Fruit fly (Drosophila melanogaster) whole organism, embryonic: Measurements from ENCODE around the gene CG11670.

Source experiments
- Bdp1 ChIP-seq: fragments of 200-800 bp; sonication (Bioruptor generic); optimal IDR thresholded peaks from 3 replicates; lab custom pipeline; 2016; ENCODE audit warnings: missing biosample characterization, missing genetic modification characterization
- CG10274 ChIP-seq: fragments of 200-800 bp; sonication (Bioruptor generic); optimal IDR thresholded peaks from 3 replicates; lab custom pipeline; 2017; ENCODE audit warnings: missing biosample characterization, mild to moderate bottlenecking, missing genetic modification characterization
- CG10565 ChIP-seq: fragments of 200-800 bp; sonication (Bioruptor generic); optimal IDR thresholded peaks from 3 replicates; lab custom pipeline; 2016; ENCODE audit warnings: missing biosample characterization, mild to moderate bottlenecking, missing genetic modification characterization
- CG13123 ChIP-seq: fragments of 200-800 bp; sonication (Bioruptor generic); optimal IDR thresholded peaks from 2 replicates; lab custom pipeline; 2016; ENCODE audit warnings: missing biosample characterization, missing genetic modification characterization
- CG13287 ChIP-seq: fragments of 200-800 bp; sonication (Bioruptor generic); IDR thresholded peaks from 2 replicates; pipeline ENCODE4 v1.3.6; 2022; ENCODE audit warnings: missing biosample characterization, missing genetic modification characterization; ENCODE audit not compliant: partially characterized antibody
- CG13624 ChIP-seq: fragments of 200-800 bp; sonication (Bioruptor generic); optimal IDR thresholded peaks from 2 replicates; lab custom pipeline; 2016; ENCODE audit warnings: missing biosample characterization, missing genetic modification characterization
- CG15011 ChIP-seq: fragments of 200-800 bp; sonication (Bioruptor generic); optimal IDR thresholded peaks from 3 replicates; lab custom pipeline; 2018; ENCODE audit warnings: missing biosample characterization, mild to moderate bottlenecking, missing genetic modification characterization
- CG15514 ChIP-seq: fragments of 200-800 bp; sonication (Bioruptor generic); optimal IDR thresholded peaks from 3 replicates; lab custom pipeline; 2017; ENCODE audit warnings: missing biosample characterization, missing genetic modification characterization, mild to moderate bottlenecking, moderate library complexity, missing genetic modification reagents
- CG16815 ChIP-seq: fragments of 200-800 bp; sonication (Bioruptor generic); optimal IDR thresholded peaks from 3 replicates; lab custom pipeline; 2017; ENCODE audit warnings: missing biosample characterization, mild to moderate bottlenecking, missing genetic modification characterization
- CG18262 ChIP-seq: fragments of 200-800 bp; optimal IDR thresholded peaks from 3 replicates; lab custom pipeline; 2019; ENCODE audit warnings: missing biosample characterization, mild to moderate bottlenecking, missing genetic modification characterization, moderate library complexity
- CG2199 ChIP-seq: fragments of 200-800 bp; sonication (Bioruptor generic); IDR thresholded peaks from 3 replicates; pipeline ENCODE4 v1.3.6; 2022; ENCODE audit warnings: missing biosample characterization, missing genetic modification characterization
- CG2202 ChIP-seq: fragments of 200-800 bp; sonication (Bioruptor generic); optimal IDR thresholded peaks from 2 replicates; lab custom pipeline; 2018; ENCODE audit warnings: missing biosample characterization, mild to moderate bottlenecking, missing genetic modification characterization
- CG3407 ChIP-seq: fragments of 200-800 bp; sonication (Bioruptor generic); optimal IDR thresholded peaks from 2 replicates; lab custom pipeline; 2018; ENCODE audit warnings: missing biosample characterization, mild to moderate bottlenecking, missing genetic modification characterization
- CG34224 ChIP-seq: fragments of 200-800 bp; sonication (Bioruptor generic); IDR thresholded peaks from 3 replicates; pipeline ENCODE4 v1.3.6; 2022; ENCODE audit warnings: missing biosample characterization, missing genetic modification characterization; ENCODE audit not compliant: partially characterized antibody
- CG3995 ChIP-seq: fragments of 200-800 bp; sonication (Bioruptor generic); optimal IDR thresholded peaks from 3 replicates; lab custom pipeline; 2016; ENCODE audit warnings: missing biosample characterization, missing genetic modification characterization
- CG6765 ChIP-seq: fragments of 200-800 bp; sonication (Bioruptor generic); optimal IDR thresholded peaks from 3 replicates; lab custom pipeline; 2017; ENCODE audit warnings: missing biosample characterization, mild to moderate bottlenecking, missing genetic modification characterization
- CG6854 ChIP-seq: fragments of 200-800 bp; sonication (Bioruptor generic); optimal IDR thresholded peaks from 3 replicates; lab custom pipeline; 2017; ENCODE audit warnings: missing biosample characterization, mild to moderate bottlenecking, missing genetic modification characterization
- CG8281 ChIP-seq: fragments of 200-800 bp; sonication (Bioruptor generic); optimal IDR thresholded peaks from 2 replicates; lab custom pipeline; 2018; ENCODE audit warnings: missing biosample characterization, mild to moderate bottlenecking, missing genetic modification characterization, moderate library complexity
- CG8478 ChIP-seq: fragments of >200 bp; optimal IDR thresholded peaks from 2 replicates; lab custom pipeline; 2018
- CG9932 ChIP-seq: fragments of 200-800 bp; sonication (Bioruptor generic); IDR thresholded peaks from 2 replicates; pipeline ENCODE4 v1.3.6; 2022; ENCODE audit warnings: missing biosample characterization, missing genetic modification characterization
- CHES-1-like ChIP-seq: fragments of 200-800 bp; sonication (Bioruptor generic); optimal IDR thresholded peaks from 2 replicates; lab custom pipeline; 2016; ENCODE audit warnings: missing biosample characterization, missing genetic modification characterization
- D ChIP-seq, 2 experiments: fragments of 200-800 bp in 1 of 2; fragments of >200 bp in 1 of 2; sonication (Bioruptor generic) in 1 of 2; optimal IDR thresholded peaks; 2 replicates in 1 of 2; 3 replicates in 1 of 2; lab custom pipeline; 2017; ENCODE audit warnings: mild to moderate bottlenecking in 1 of 2, missing biosample characterization in 1 of 2, missing genetic modification characterization in 1 of 2, missing genetic modification reagents in 1 of 2
- E2f2 ChIP-seq: fragments of 200-800 bp; sonication (Bioruptor generic); IDR thresholded peaks from 2 replicates; pipeline ENCODE4 v1.3.6; 2022; ENCODE audit warnings: missing biosample characterization, missing genetic modification characterization
- Eip74EF ChIP-seq, 2 experiments: fragments of 200-800 bp in 1 of 2; fragments of >200 bp in 1 of 2; sonication (Bioruptor generic) in 1 of 2; optimal IDR thresholded peaks; 2 replicates each; lab custom pipeline; 2017 to 2019; ENCODE audit warnings: missing biosample characterization in 2 of 2, missing genetic modification characterization in 2 of 2, mild to moderate bottlenecking in 1 of 2, moderate library complexity in 1 of 2
- Ets97D ChIP-seq: fragments of 200-800 bp; sonication (Bioruptor generic); optimal IDR thresholded peaks from 3 replicates; lab custom pipeline; 2016; ENCODE audit warnings: missing biosample characterization, missing genetic modification characterization
- Hr3 ChIP-seq: fragments of 200-800 bp; sonication (Bioruptor generic); optimal IDR thresholded peaks from 3 replicates; lab custom pipeline; 2016; ENCODE audit warnings: missing biosample characterization, missing genetic modification characterization
- Rfx ChIP-seq: fragments of 200-800 bp; sonication (Bioruptor generic); IDR thresholded peaks from 2 replicates; pipeline ENCODE4 v1.3.6; 2022; ENCODE audit warnings: missing biosample characterization, missing genetic modification characterization
- Scr ChIP-seq: fragments of 200-800 bp; sonication (Bioruptor generic); IDR thresholded peaks from 2 replicates; pipeline ENCODE4 v1.3.6; 2022; ENCODE audit warnings: missing biosample characterization, missing genetic modification characterization; ENCODE audit not compliant: partially characterized antibody
- Stat92E ChIP-seq, 3 experiments: fragments of >200 bp in 2 of 3; fragments of 200-800 bp in 1 of 3; sonication (Bioruptor generic) in 1 of 3; optimal IDR thresholded peaks; 2 replicates each; lab custom pipeline; 2017 to 2019; ENCODE audit warnings: missing biosample characterization in 3 of 3, missing genetic modification characterization in 3 of 3, mild to moderate bottlenecking in 1 of 3, moderate library complexity in 1 of 3
- TFAM ChIP-seq: fragments of 200-800 bp; sonication (Bioruptor generic); optimal IDR thresholded peaks from 2 replicates; lab custom pipeline; 2017; ENCODE audit warnings: missing biosample characterization, missing genetic modification characterization, inconsistent platforms
- Taf1 ChIP-seq: fragments of 200-800 bp; sonication (Bioruptor generic); IDR thresholded peaks from 2 replicates; pipeline ENCODE4 v1.3.6; 2022; ENCODE audit warnings: missing biosample characterization, missing genetic modification characterization
- ab ChIP-seq: fragments of 200-800 bp; sonication (Bioruptor generic); optimal IDR thresholded peaks from 2 replicates; lab custom pipeline; 2016; ENCODE audit warnings: missing biosample characterization, missing genetic modification characterization
- ap ChIP-seq: fragments of 200-800 bp; sonication (Bioruptor generic); IDR thresholded peaks from 2 replicates; pipeline ENCODE4 v1.3.6; 2022; ENCODE audit warnings: missing biosample characterization, missing genetic modification characterization
- cato ChIP-seq: fragments of 200-800 bp; sonication (Bioruptor generic); optimal IDR thresholded peaks from 2 replicates; lab custom pipeline; 2016; ENCODE audit warnings: missing biosample characterization, missing genetic modification characterization, borderline replicate concordance
- da ChIP-seq: fragments of 200-800 bp; sonication (Bioruptor generic); optimal IDR thresholded peaks from 2 replicates; lab custom pipeline; 2016; ENCODE audit warnings: missing biosample characterization, missing genetic modification characterization
- dysf ChIP-seq: fragments of 200-800 bp; sonication (Bioruptor generic); IDR thresholded peaks from 3 replicates; pipeline ENCODE4 v1.3.6; 2022; ENCODE audit warnings: missing biosample characterization, missing genetic modification characterization
- gfzf ChIP-seq: fragments of 200-800 bp; sonication (Bioruptor generic); optimal IDR thresholded peaks from 2 replicates; lab custom pipeline; 2016; ENCODE audit warnings: missing biosample characterization, mild to moderate bottlenecking, missing genetic modification characterization, moderate library complexity
- hbn ChIP-seq: fragments of 200-800 bp; sonication (Bioruptor generic); IDR thresholded peaks from 2 replicates; pipeline ENCODE4 v1.3.6; 2022; ENCODE audit warnings: missing biosample characterization, missing genetic modification characterization; ENCODE audit not compliant: partially characterized antibody
- jing ChIP-seq: fragments of 200-800 bp; sonication (Bioruptor generic); optimal IDR thresholded peaks from 2 replicates; lab custom pipeline; 2018; ENCODE audit warnings: missing biosample characterization, mild to moderate bottlenecking, missing genetic modification characterization
- jumu ChIP-seq: fragments of 200-800 bp; sonication (Bioruptor generic); optimal IDR thresholded peaks from 3 replicates; lab custom pipeline; 2016; ENCODE audit warnings: missing biosample characterization, missing genetic modification characterization
- pan ChIP-seq, 4 experiments: fragments of >200 bp in 3 of 4; fragments of 200-800 bp in 1 of 4; sonication (Bioruptor generic) in 1 of 4; optimal IDR thresholded peaks in 3 of 4; IDR thresholded peaks in 1 of 4; 2 replicates each; pipeline versions ENCODE4 v1.3.6 to Lab custom; 2017 to 2022; ENCODE audit warnings: missing biosample characterization in 2 of 4, missing genetic modification characterization in 2 of 4, mixed read lengths in 1 of 4
- peb ChIP-seq: fragments of 200-800 bp; sonication (Bioruptor generic); IDR thresholded peaks from 2 replicates; pipeline ENCODE4 v1.3.6; 2022; ENCODE audit warnings: missing biosample characterization, missing genetic modification characterization
- rib ChIP-seq: fragments of 200-800 bp; sonication (Bioruptor generic); IDR thresholded peaks from 2 replicates; pipeline ENCODE4 v1.3.6; 2022; ENCODE audit warnings: missing biosample characterization, missing genetic modification characterization
- ro ChIP-seq: fragments of 200-800 bp; sonication (Bioruptor generic); IDR thresholded peaks from 2 replicates; pipeline ENCODE4 v1.3.6; 2022; ENCODE audit warnings: missing biosample characterization, missing genetic modification characterization
- row ChIP-seq: fragments of 200-800 bp; sonication (Bioruptor generic); IDR thresholded peaks from 3 replicates; pipeline ENCODE4 v1.3.6; 2022; ENCODE audit warnings: missing biosample characterization, missing genetic modification characterization
- sug ChIP-seq: fragments of 200-800 bp; optimal IDR thresholded peaks from 2 replicates; lab custom pipeline; 2019; ENCODE audit warnings: missing biosample characterization, mild to moderate bottlenecking, missing genetic modification characterization, moderate library complexity
- tna ChIP-seq: fragments of 200-800 bp; sonication (Bioruptor generic); IDR thresholded peaks from 2 replicates; pipeline ENCODE4 v1.3.6; 2022; ENCODE audit warnings: missing biosample characterization, missing genetic modification characterization; ENCODE audit not compliant: partially characterized antibody
- ttk ChIP-seq: fragments of 200-800 bp; sonication (Bioruptor generic); IDR thresholded peaks from 2 replicates; pipeline ENCODE4 v2.1.2; 2022; ENCODE audit warnings: missing biosample characterization, missing genetic modification characterization
- zen ChIP-seq: fragments of 200-800 bp; sonication (Bioruptor generic); optimal IDR thresholded peaks from 3 replicates; lab custom pipeline; 2018; ENCODE audit warnings: missing biosample characterization, mild to moderate bottlenecking, missing genetic modification characterization, moderate library complexity
- zfh1 ChIP-seq: fragments of 200-800 bp; sonication (Bioruptor generic); IDR thresholded peaks from 3 replicates; pipeline ENCODE4 v1.3.6; 2022; ENCODE audit warnings: missing biosample characterization, missing genetic modification characterization

CG11670 gene

dm6 chr3R:13032975-13033445 lies 8.8 kb upstream of the CG11670 start (continued):
- TF ChIP-seq CG16815 (GFP tag; lab: Kevin White, UChicago) (no peak), Ets97D (peak; percentile 20), CG6765 (peak; percentile 41), ro (GFP tag; lab: Robert Waterston, UW) (no peak), D (optimal IDR thresholded peaks at IDR 0.05; lab: Kevin White, UChicago) (no peak), D (GFP tag; optimal IDR thresholded peaks at IDR 0.05; lab: Kevin White, UChicago) (peak; percentile 44), hbn (GFP tag; lab: Robert Waterston, UW) (no peak), CG9932 (GFP tag; lab: Robert Waterston, UW) (no peak), pan (optimal IDR thresholded peaks at IDR 0.05; lab: Kevin White, UChicago) (no peak), pan (GFP tag; optimal IDR thresholded peaks at IDR 0.05 in 1 of 2, IDR thresholded peaks at IDR 0.05 in 1 of 2) (no peak), CG10565 (GFP tag; lab: Kevin White, UChicago) (no peak), CG13287 (GFP tag; lab: Robert Waterston, UW) (no peak), CG8478 (lab: Kevin White, UChicago) (no peak), CG2199 (no peak), CG13123 (GFP tag; lab: Kevin White, UChicago) (no peak), ab (GFP tag; lab: Kevin White, UChicago) (no peak), Rfx (GFP tag; lab: Robert Waterston, UW) (peak; percentile 24), Eip74EF (GFP tag; optimal IDR thresholded peaks at IDR 0.05; lab: Kevin White, UChicago) (no peak), peb (GFP tag; lab: Robert Waterston, UW) (no peak), zen (tag; lab: Kevin White, UChicago) (no peak), Stat92E (GFP tag; optimal IDR thresholded peaks at IDR 0.05; lab: Kevin White, UChicago) (no peak), TFAM (GFP tag; lab: Kevin White, UChicago) (no peak), CG3995 (GFP tag; lab: Kevin White, UChicago) (peak; percentile 93), CG2202 (tag; lab: Kevin White, UChicago) (no peak), CG15514 (GFP tag; lab: Kevin White, UChicago) (peak; percentile 61), CG8281 (tag; lab: Kevin White, UChicago) (no peak), cato (GFP tag; lab: Kevin White, UChicago) (no peak), Hr3 (GFP tag; lab: Kevin White, UChicago) (no peak), CG18262 (tag; lab: Kevin White, UChicago) (no peak), sug (tag; lab: Kevin White, UChicago) (peak; percentile 96), ttk (no peak; the same call in 1 of the 2 replicates), gfzf (GFP tag; lab: Kevin White, UChicago) (no peak), CHES-1-like (no peak), CG15011 (no peak), CG10274 (GFP tag; lab: Kevin White, UChicago) (no peak), CG34224 (GFP tag; lab: Robert Waterston, UW) (no peak), da (no peak), jumu (GFP tag; lab: Kevin White, UChicago) (no peak), rib (GFP tag; lab: Robert Waterston, UW) (no peak), row (GFP tag; lab: Robert Waterston, UW) (no peak; the same call in 2 of the 3 replicates), CG3407 (peak; percentile 56), dysf (GFP tag; lab: Robert Waterston, UW) (no peak), E2f2 (GFP tag; lab: Robert Waterston, UW) (no peak), ap (no peak), jing (GFP tag; lab: Kevin White, UChicago) (no peak), CG13624 (GFP tag; lab: Kevin White, UChicago) (no peak), tna (GFP tag; lab: Robert Waterston, UW) (no peak), Scr (GFP tag; lab: Robert Waterston, UW) (no peak), zfh1 (GFP tag; lab: Robert Waterston, UW) (0 out of 3 replicates have a peak, but pooled peaks have one; percentile 28), CG6854 (GFP tag; lab: Kevin White, UChicago) (no peak), Bdp1 (GFP tag; lab: Kevin White, UChicago) (no peak), Taf1 (GFP tag; lab: Robert Waterston, UW) (no peak)
